Worm (Caenorhabditis elegans) whole organism, mixed stage, embryonic: ENCODE results near the gene fbxa-63.
A peak's percentile ranks its signal among the peaks of the same experiment; 100 is the strongest.

ENCODE experiments used
- M03D4.4 ChIP-seq: sonication (generic microtip); optimal IDR thresholded peaks from 2 replicates; lab custom pipeline; 2017; ENCODE audit warnings: mild to moderate bottlenecking, missing genetic modification characterization, missing compliant biosample characterization
- bed-3 ChIP-seq: fragments of 200-800 bp; sonication (Bioruptor generic); optimal IDR thresholded peaks from 3 replicates; lab custom pipeline; 2018; ENCODE audit warnings: mild to moderate bottlenecking, missing genetic modification characterization, moderate library complexity, missing compliant biosample characterization
- blmp-1 ChIP-seq: fragments of 150-350 bp; optimal IDR thresholded peaks from 2 replicates; lab custom pipeline; 2014; ENCODE audit warnings: missing biosample characterization, missing genetic modification characterization
- ceh-43 ChIP-seq: fragments of 200-800 bp; sonication (Bioruptor generic); optimal IDR thresholded peaks from 2 replicates; lab custom pipeline; 2018; ENCODE audit warnings: mild to moderate bottlenecking, missing genetic modification characterization, moderate library complexity, missing compliant biosample characterization
- ceh-83 ChIP-seq: fragments of 200-800 bp; sonication (Bioruptor generic); optimal IDR thresholded peaks from 2 replicates; lab custom pipeline; 2018; ENCODE audit warnings: mild to moderate bottlenecking, missing genetic modification characterization, missing compliant biosample characterization
- ces-1 ChIP-seq: fragments of 150-350 bp; optimal IDR thresholded peaks from 2 replicates; lab custom pipeline; 2014; ENCODE audit warnings: missing biosample characterization, missing genetic modification reagents, missing genetic modification characterization
- cnd-1 ChIP-seq: fragments of 200-800 bp; sonication (Bioruptor generic); optimal IDR thresholded peaks from 2 replicates; lab custom pipeline; 2018; ENCODE audit warnings: mild to moderate bottlenecking, missing genetic modification characterization, missing compliant biosample characterization
- drap-1 ChIP-seq: fragments of 200-800 bp; sonication (Bioruptor generic); optimal IDR thresholded peaks from 3 replicates; lab custom pipeline; 2018; ENCODE audit warnings: mild to moderate bottlenecking, missing genetic modification characterization, missing compliant biosample characterization
- elt-1 ChIP-seq: sonication (generic microtip); optimal IDR thresholded peaks from 2 replicates; lab custom pipeline; 2017; ENCODE audit warnings: missing genetic modification characterization, mild to moderate bottlenecking, missing compliant biosample characterization, antibody characterized with exemption, moderate library complexity, borderline replicate concordance; ENCODE audit not compliant: insufficient read depth
- elt-3 ChIP-seq: fragments of 150-350 bp; optimal IDR thresholded peaks from 2 replicates; lab custom pipeline; 2014; ENCODE audit warnings: missing biosample characterization, missing genetic modification characterization
- flh-1 ChIP-seq: fragments of 200-800 bp; sonication (Bioruptor generic); optimal IDR thresholded peaks from 2 replicates; lab custom pipeline; 2018; ENCODE audit warnings: mild to moderate bottlenecking, missing genetic modification characterization, moderate library complexity, missing compliant biosample characterization
- ham-2 ChIP-seq: fragments of 200-800 bp; sonication (Bioruptor generic); optimal IDR thresholded peaks from 2 replicates; lab custom pipeline; 2018; ENCODE audit warnings: mild to moderate bottlenecking, missing genetic modification characterization, missing compliant biosample characterization
- lin-13 ChIP-seq: fragments of 150-350 bp; optimal IDR thresholded peaks from 2 replicates; lab custom pipeline; 2014; ENCODE audit warnings: missing biosample characterization, missing genetic modification characterization
- lin-32 ChIP-seq: fragments of 200-800 bp; sonication (Bioruptor generic); optimal IDR thresholded peaks from 2 replicates; lab custom pipeline; 2018; ENCODE audit warnings: mild to moderate bottlenecking, missing genetic modification characterization, missing compliant biosample characterization
- lsy-2 ChIP-seq: fragments of 150-350 bp; optimal IDR thresholded peaks from 2 replicates; lab custom pipeline; 2014; ENCODE audit warnings: missing biosample characterization, missing genetic modification characterization
- mab-5 ChIP-seq: fragments of 150-350 bp; optimal IDR thresholded peaks from 2 replicates; lab custom pipeline; 2014; ENCODE audit warnings: missing biosample characterization, missing genetic modification characterization
- mep-1 ChIP-seq: fragments of 150-350 bp; optimal IDR thresholded peaks from 2 replicates; lab custom pipeline; 2017; ENCODE audit warnings: missing biosample characterization, missing genetic modification reagents, missing genetic modification characterization, inconsistent platforms
- mls-2 ChIP-seq: sonication (generic microtip); optimal IDR thresholded peaks from 2 replicates; lab custom pipeline; 2016; ENCODE audit warnings: mild to moderate bottlenecking, missing genetic modification characterization, moderate library complexity, missing compliant biosample characterization
- nhr-12 ChIP-seq: fragments of 150-350 bp; optimal IDR thresholded peaks from 2 replicates; lab custom pipeline; 2014; ENCODE audit warnings: missing biosample characterization, missing genetic modification characterization
- nhr-237 ChIP-seq: fragments of 150-350 bp; optimal IDR thresholded peaks from 2 replicates; lab custom pipeline; 2014; ENCODE audit warnings: missing biosample characterization, missing genetic modification characterization
- nhr-28 ChIP-seq: fragments of 150-350 bp; optimal IDR thresholded peaks from 2 replicates; lab custom pipeline; 2014; ENCODE audit warnings: missing biosample characterization, missing genetic modification characterization
- nhr-76 ChIP-seq: sonication (generic microtip); optimal IDR thresholded peaks from 2 replicates; lab custom pipeline; 2017; ENCODE audit warnings: missing biosample characterization, missing genetic modification characterization
- pha-4 ChIP-seq: fragments of 150-350 bp; optimal IDR thresholded peaks from 2 replicates; lab custom pipeline; 2018; ENCODE audit warnings: missing biosample characterization, missing genetic modification reagents, missing genetic modification characterization
- sem-2 ChIP-seq: fragments of 200-800 bp; sonication (Bioruptor generic); optimal IDR thresholded peaks from 2 replicates; lab custom pipeline; 2018; ENCODE audit warnings: mild to moderate bottlenecking, missing genetic modification characterization, missing compliant biosample characterization
- sptf-1 ChIP-seq: sonication (generic microtip); optimal IDR thresholded peaks from 2 replicates; lab custom pipeline; 2017; ENCODE audit warnings: mild to moderate bottlenecking, missing genetic modification characterization, moderate library complexity, missing compliant biosample characterization
- tbx-8 ChIP-seq: fragments of 200-800 bp; sonication (Bioruptor generic); optimal IDR thresholded peaks from 2 replicates; lab custom pipeline; 2018; ENCODE audit warnings: mild to moderate bottlenecking, missing genetic modification characterization, moderate library complexity, missing compliant biosample characterization
- unc-120 ChIP-seq: sonication (generic microtip); optimal IDR thresholded peaks from 2 replicates; lab custom pipeline; 2017; ENCODE audit warnings: missing genetic modification characterization, missing compliant biosample characterization; ENCODE audit not compliant: poor library complexity, severe bottlenecking
- unc-39 ChIP-seq: fragments of 150-350 bp; optimal IDR thresholded peaks from 2 replicates; lab custom pipeline; 2014; ENCODE audit warnings: missing biosample characterization, missing genetic modification characterization
- unc-62 ChIP-seq: fragments of 150-350 bp; optimal IDR thresholded peaks from 2 replicates; lab custom pipeline; 2014; ENCODE audit warnings: missing biosample characterization, missing genetic modification reagents, missing genetic modification characterization
- zip-8 ChIP-seq: fragments of 150-350 bp; optimal IDR thresholded peaks from 2 replicates; lab custom pipeline; 2014; ENCODE audit warnings: missing biosample characterization, missing genetic modification characterization
- ztf-11 ChIP-seq: fragments of 150-350 bp; optimal IDR thresholded peaks from 2 replicates; lab custom pipeline; 2014; ENCODE audit warnings: missing biosample characterization, missing genetic modification characterization

Gene fbxa-63

ce11 chrIII:1205421-1205820 lies 37.9 kb upstream of the fbxa-63 start:
- TF ChIP-seq lin-32 (GFP tag; lab: Kevin White, UChicago) (no peak), nhr-76 (tag; lab: Kevin White, UChicago) (no peak), ceh-43 (GFP tag; lab: Kevin White, UChicago) (no peak), lin-13 (no peak), ces-1 (no peak), nhr-12 (tag; lab: Kevin White, UChicago) (no peak), unc-62 (GFP tag; lab: Kevin White, UChicago) (no peak), pha-4 (tag; lab: Kevin White, UChicago) (no peak), unc-39 (tag; lab: Kevin White, UChicago) (no peak), blmp-1 (tag; lab: Kevin White, UChicago) (no peak), bed-3 (GFP tag; lab: Kevin White, UChicago) (no peak), elt-3 (tag; lab: Kevin White, UChicago) (no peak), mls-2 (tag; lab: Kevin White, UChicago) (no peak)

- TF ChIP-seq lsy-2 (no peak), ham-2 (no peak), unc-39 (tag; lab: Kevin White, UChicago) (no peak), elt-1 (tag; lab: Kevin White, UChicago) (no peak), nhr-28 (tag; lab: Kevin White, UChicago) (no peak), cnd-1 (tag; lab: Kevin White, UChicago) (no peak), blmp-1 (tag; lab: Kevin White, UChicago) (no peak), zip-8 (no peak), ztf-11 (no peak), bed-3 (GFP tag; lab: Kevin White, UChicago) (no peak), flh-1 (GFP tag; lab: Kevin White, UChicago) (no peak), nhr-237 (tag; lab: Kevin White, UChicago) (no peak)
Measured at ce11 chrIII:1206331-1206730, 37.0 kb upstream of the fbxa-63 start.

DNA sequence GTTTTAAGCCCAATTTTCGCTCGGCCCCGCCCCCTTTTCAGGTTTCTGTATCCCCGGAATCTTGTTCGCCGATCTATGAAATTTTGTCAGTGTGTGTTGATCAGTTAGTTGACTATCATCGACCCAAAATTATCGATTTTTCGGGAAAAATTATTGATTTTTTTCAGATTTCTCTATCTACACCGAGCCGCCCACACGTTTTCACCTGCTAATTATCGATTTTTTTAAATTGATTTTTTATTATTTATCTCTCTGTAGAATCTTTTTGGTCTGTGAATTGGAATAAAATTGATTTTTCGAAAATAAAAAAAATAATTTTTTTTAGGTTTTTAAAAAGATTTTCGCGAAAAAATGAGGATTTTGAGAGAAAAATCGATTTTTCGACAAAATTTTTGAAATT lies 36.3 kb upstream of the fbxa-63 start:
- TF ChIP-seq lin-13 (no peak), mep-1 (tag; lab: Kevin White, UChicago) (no peak), nhr-28 (tag; lab: Kevin White, UChicago) (no peak), cnd-1 (tag; lab: Kevin White, UChicago) (no peak), ceh-43 (GFP tag; lab: Kevin White, UChicago) (no peak), M03D4.4 (no peak), pha-4 (tag; lab: Kevin White, UChicago) (no peak), ham-2 (no peak), unc-120 (tag; lab: Kevin White, UChicago) (no peak), tbx-8 (GFP tag; lab: Kevin White, UChicago) (no peak), nhr-76 (tag; lab: Kevin White, UChicago) (no peak), ztf-11 (no peak), sem-2 (GFP tag; lab: Kevin White, UChicago) (no peak), sptf-1 (tag; lab: Kevin White, UChicago) (no peak), mab-5 (tag; lab: Kevin White, UChicago) (no peak), drap-1 (GFP tag; lab: Kevin White, UChicago) (no peak), elt-3 (tag; lab: Kevin White, UChicago) (no peak)

DNA sequence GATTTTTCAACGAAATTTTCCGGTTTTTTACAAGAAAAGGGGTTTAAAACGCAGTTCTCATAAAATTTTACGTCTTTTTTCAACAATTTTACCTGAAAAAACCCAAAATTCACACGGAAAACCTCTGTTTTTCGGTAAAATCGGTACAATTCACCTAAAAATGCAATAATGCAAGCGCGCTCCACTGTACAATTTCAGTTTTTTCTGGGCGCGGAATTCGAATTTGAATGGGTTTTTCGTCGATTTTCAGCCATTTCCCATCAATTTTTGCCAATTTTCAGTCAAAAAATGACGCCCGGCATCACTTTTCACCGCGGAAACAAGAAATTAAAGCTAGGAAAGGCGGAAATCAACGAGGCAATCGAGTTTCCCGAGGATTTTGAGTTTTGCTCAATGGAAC lies 35.5 kb upstream of the fbxa-63 start, which contains the start of gene orc-3:
Gene orc-3 (plus strand): TSS at position 282 of the 400 bp plus-strand sequence.
- TF ChIP-seq ceh-83 (peak; percentile 56), flh-1 (GFP tag; lab: Kevin White, UChicago) (no peak), lsy-2 (no peak), ces-1 (peak; percentile 40), mep-1 (tag; lab: Kevin White, UChicago) (no peak), zip-8 (no peak), sptf-1 (tag; lab: Kevin White, UChicago) (no peak)

ce11 chrIII:1210638-1211037 lies 32.7 kb upstream of the fbxa-63 start:
- TF ChIP-seq ceh-43 (GFP tag; lab: Kevin White, UChicago) (no peak), elt-3 (tag; lab: Kevin White, UChicago) (no peak), mab-5 (tag; lab: Kevin White, UChicago) (no peak)
